Worm (Caenorhabditis elegans) whole organism, L1 larva: Measurements from ENCODE around the gene T08D10.4.

Experiments
- C04F5.9 ChIP-seq: sonication (generic microtip); optimal IDR thresholded peaks from 2 replicates; lab custom pipeline; 2016; ENCODE audit warnings: missing genetic modification characterization, missing compliant biosample characterization
- Y116A8C.19 ChIP-seq: sonication (generic microtip); optimal IDR thresholded peaks from 2 replicates; lab custom pipeline; 2016; ENCODE audit warnings: missing compliant biosample characterization, missing genetic modification characterization, borderline replicate concordance
- ces-1 ChIP-seq: fragments of 150-350 bp; optimal IDR thresholded peaks from 2 replicates; lab custom pipeline; 2014; ENCODE audit warnings: missing biosample characterization, missing genetic modification reagents, missing genetic modification characterization
- elt-3 ChIP-seq, 6 experiments: fragments of 150-350 bp in 1 of 6; sonication (generic microtip); optimal IDR thresholded peaks; 2 replicates each; lab custom pipeline; 2017 to 2018; ENCODE audit warnings: missing biosample characterization in 6 of 6, missing genetic modification characterization in 6 of 6, inconsistent platforms in 1 of 6
- irx-1 ChIP-seq: sonication (generic microtip); optimal IDR thresholded peaks from 2 replicates; lab custom pipeline; 2016; ENCODE audit warnings: missing genetic modification characterization, missing compliant biosample characterization
- jun-1 ChIP-seq: fragments of 150-350 bp; optimal IDR thresholded peaks from 2 replicates; lab custom pipeline; 2014; ENCODE audit warnings: missing biosample characterization, missing genetic modification reagents, missing genetic modification characterization
- snpc-4 ChIP-seq: fragments of 150-350 bp; optimal IDR thresholded peaks from 2 replicates; lab custom pipeline; 2014; ENCODE audit warnings: missing biosample characterization, missing genetic modification characterization
- sptf-1 ChIP-seq: fragments of 150-350 bp; optimal IDR thresholded peaks from 2 replicates; lab custom pipeline; 2014; ENCODE audit warnings: missing biosample characterization, missing genetic modification characterization
- ztf-11 ChIP-seq, 2 experiments: sonication (generic microtip); optimal IDR thresholded peaks; 2 replicates each; lab custom pipeline; 2016 to 2017; ENCODE audit warnings: missing genetic modification characterization in 2 of 2, missing biosample characterization in 1 of 2, missing compliant biosample characterization in 1 of 2

DNA sequence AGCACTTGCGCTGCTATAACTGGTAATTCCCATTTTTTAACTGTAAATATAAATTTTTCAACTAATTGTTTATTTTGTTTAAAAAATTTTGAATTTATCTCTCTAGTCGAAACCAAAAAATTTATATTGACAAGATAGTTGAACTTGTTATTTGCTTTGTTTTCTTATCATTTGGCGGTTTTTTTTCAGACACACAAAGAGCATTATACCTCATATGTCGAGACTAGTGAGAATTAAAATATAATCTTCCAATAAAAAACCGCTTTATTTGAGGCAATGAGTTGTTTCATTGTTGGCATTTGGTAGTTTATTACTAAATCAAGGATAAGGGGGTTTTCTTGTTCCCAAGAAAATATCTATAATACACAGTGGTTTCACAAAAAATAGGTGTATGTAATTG is 44.9 kb downstream of the T08D10.4 start:
- TF ChIP-seq Y116A8C.19 (tag; lab: Kevin White, UChicago) (no peak), ces-1 (GFP tag; lab: Kevin White, UChicago) (no peak), jun-1 (tag; lab: Kevin White, UChicago) (no peak), ztf-11 (tag; optimal IDR thresholded peaks at IDR 0.05; lab: Kevin White, UChicago) (no peak), sptf-1 (no peak), snpc-4 (tag; lab: Kevin White, UChicago) (no peak), C04F5.9 (tag; lab: Kevin White, UChicago) (no peak), irx-1 (tag; lab: Kevin White, UChicago) (no peak), elt-3 (tag; optimal IDR thresholded peaks at IDR 0.05; lab: Kevin White, UChicago) (no peak)
